Worm (Caenorhabditis elegans) whole organism, young adult: Measurements from ENCODE around the gene acr-25.

Experiments
- B0035.1 ChIP-seq: sonication (generic microtip); optimal IDR thresholded peaks from 2 replicates; lab custom pipeline; 2016; ENCODE audit warnings: missing genetic modification characterization, mild to moderate bottlenecking, missing compliant biosample characterization, missing genotype, missing genetic modification reagents
- B0261.1 ChIP-seq: sonication (generic microtip); optimal IDR thresholded peaks from 2 replicates; lab custom pipeline; 2016; ENCODE audit warnings: mild to moderate bottlenecking, missing genetic modification characterization, moderate library complexity, missing compliant biosample characterization
- C17E4.6 ChIP-seq: fragments of 200-800 bp; sonication (Bioruptor generic); IDR thresholded peaks from 2 replicates; pipeline ENCODE4 v1.3.6; 2022; ENCODE audit warnings: missing genetic modification reagents, missing genetic modification characterization, missing compliant biosample characterization
- F22D6.2 ChIP-seq: sonication (generic microtip); optimal IDR thresholded peaks from 2 replicates; lab custom pipeline; 2016; ENCODE audit warnings: mild to moderate bottlenecking, missing genetic modification characterization, missing compliant biosample characterization
- F39B2.1 ChIP-seq: fragments of 200-800 bp; sonication (Bioruptor generic); IDR thresholded peaks from 2 replicates; pipeline ENCODE4 v1.3.6; 2022; ENCODE audit warnings: missing genetic modification reagents, missing genetic modification characterization, missing compliant biosample characterization
- F55B11.4 ChIP-seq: sonication (generic microtip); optimal IDR thresholded peaks from 2 replicates; lab custom pipeline; 2016; ENCODE audit warnings: missing compliant biosample characterization, missing genetic modification characterization, borderline replicate concordance; ENCODE audit not compliant: insufficient read depth
- F57A8.1 ChIP-seq: fragments of 200-800 bp; sonication (Bioruptor generic); optimal IDR thresholded peaks from 2 replicates; lab custom pipeline; 2018; ENCODE audit warnings: mild to moderate bottlenecking, missing genetic modification characterization, moderate library complexity, missing compliant biosample characterization
- K11D2.4 ChIP-seq: fragments of 200-800 bp; sonication (Bioruptor generic); IDR thresholded peaks from 2 replicates; pipeline ENCODE4 v1.3.6; 2022; ENCODE audit warnings: missing genetic modification reagents, missing genetic modification characterization, missing compliant biosample characterization
- K12H6.12 ChIP-seq: fragments of 200-800 bp; sonication (Bioruptor generic); optimal IDR thresholded peaks from 2 replicates; lab custom pipeline; 2018; ENCODE audit warnings: mild to moderate bottlenecking, missing genetic modification characterization, missing compliant biosample characterization
- aptf-2 ChIP-seq: fragments of 200-800 bp; sonication (Bioruptor generic); conservative IDR thresholded peaks from 2 replicates; pipeline ENCODE4 v1.3.6; 2022; ENCODE audit warnings: missing genetic modification reagents, missing genetic modification characterization, missing compliant biosample characterization
- attf-5 ChIP-seq: fragments of 200-800 bp; sonication (Bioruptor generic); optimal IDR thresholded peaks from 2 replicates; lab custom pipeline; 2018; ENCODE audit warnings: mild to moderate bottlenecking, missing genetic modification characterization, missing compliant biosample characterization
- attf-6 ChIP-seq: fragments of 200-800 bp; sonication (Bioruptor generic); IDR thresholded peaks from 2 replicates; pipeline ENCODE4 v1.3.6; 2022; ENCODE audit warnings: missing genetic modification reagents, missing genetic modification characterization, missing compliant biosample characterization
- bed-2 ChIP-seq: fragments of 200-800 bp; sonication (Bioruptor generic); IDR thresholded peaks from 2 replicates; pipeline ENCODE4 v1.3.6; 2022; ENCODE audit warnings: missing genetic modification reagents, missing genetic modification characterization, missing compliant biosample characterization
- ccch-3 ChIP-seq: fragments of 200-800 bp; sonication (Bioruptor generic); optimal IDR thresholded peaks from 2 replicates; lab custom pipeline; 2018; ENCODE audit warnings: mild to moderate bottlenecking, missing genetic modification characterization, missing compliant biosample characterization
- cebp-2 ChIP-seq: fragments of 200-800 bp; sonication (Bioruptor generic); IDR thresholded peaks from 2 replicates; pipeline ENCODE4 v1.3.6; 2022; ENCODE audit warnings: missing genetic modification characterization, missing compliant biosample characterization
- ceh-58 ChIP-seq: fragments of 200-800 bp; sonication (Bioruptor generic); IDR thresholded peaks from 2 replicates; pipeline ENCODE4 v1.3.6; 2022; ENCODE audit warnings: missing genetic modification characterization, missing compliant biosample characterization
- ceh-79 ChIP-seq: sonication (generic microtip); optimal IDR thresholded peaks from 2 replicates; lab custom pipeline; 2017; ENCODE audit warnings: mild to moderate bottlenecking, missing genetic modification characterization, missing compliant biosample characterization
- ceh-91 ChIP-seq: fragments of 200-800 bp; sonication (Bioruptor generic); IDR thresholded peaks from 2 replicates; pipeline ENCODE4 v1.3.6; 2022; ENCODE audit warnings: missing genetic modification reagents, missing genetic modification characterization, missing compliant biosample characterization
- chd-7 ChIP-seq: sonication (generic microtip); optimal IDR thresholded peaks from 2 replicates; lab custom pipeline; 2016; ENCODE audit warnings: mild to moderate bottlenecking, missing genetic modification characterization, moderate library complexity, missing compliant biosample characterization
- dpff-1 ChIP-seq: sonication (generic microtip); optimal IDR thresholded peaks from 2 replicates; lab custom pipeline; 2017; ENCODE audit warnings: mild to moderate bottlenecking, missing genetic modification characterization, missing compliant biosample characterization
- egl-18 ChIP-seq: fragments of 200-800 bp; sonication (Bioruptor generic); IDR thresholded peaks from 2 replicates; pipeline ENCODE4 v1.3.6; 2022; ENCODE audit warnings: missing genetic modification reagents, missing genetic modification characterization, missing compliant biosample characterization
- ekl-4 ChIP-seq: fragments of 200-800 bp; sonication (Bioruptor generic); IDR thresholded peaks from 2 replicates; pipeline ENCODE4 v1.3.6; 2022; ENCODE audit warnings: missing genetic modification reagents, missing genetic modification characterization, missing compliant biosample characterization
- fkh-3 ChIP-seq: sonication (generic microtip); optimal IDR thresholded peaks from 2 replicates; lab custom pipeline; 2016; ENCODE audit warnings: mild to moderate bottlenecking, missing genetic modification characterization, missing compliant biosample characterization
- hmg-1.2 ChIP-seq: fragments of 200-800 bp; sonication (Bioruptor generic); IDR thresholded peaks from 2 replicates; pipeline ENCODE4 v1.3.6; 2022; ENCODE audit warnings: missing genetic modification reagents, missing genetic modification characterization, missing compliant biosample characterization
- hmg-20 ChIP-seq: fragments of 200-800 bp; sonication (Bioruptor generic); IDR thresholded peaks from 2 replicates; pipeline ENCODE4 v1.3.6; 2022; ENCODE audit warnings: missing genetic modification reagents, missing genetic modification characterization, missing compliant biosample characterization
- hrde-1 ChIP-seq: sonication (generic microtip); optimal IDR thresholded peaks from 2 replicates; lab custom pipeline; 2016; ENCODE audit warnings: missing genetic modification characterization, mild to moderate bottlenecking, missing compliant biosample characterization, moderate library complexity, missing genotype, missing genetic modification reagents, borderline replicate concordance
- hsf-1 ChIP-seq: fragments of 200-800 bp; sonication (Bioruptor generic); IDR thresholded peaks from 2 replicates; pipeline ENCODE4 v1.3.6; 2022; ENCODE audit warnings: missing genetic modification reagents, missing genetic modification characterization, missing compliant biosample characterization
- lin-35 ChIP-seq, 3 experiments: fragments of 150-350 bp in 2 of 3; sonication (generic microtip) in 1 of 3; optimal IDR thresholded peaks; 2 replicates each; lab custom pipeline; 2014 to 2018; ENCODE audit warnings: missing biosample characterization in 3 of 3, missing genetic modification characterization in 3 of 3, missing genetic modification reagents in 3 of 3
- lin-54 ChIP-seq: fragments of 200-800 bp; sonication (Bioruptor generic); optimal IDR thresholded peaks from 2 replicates; lab custom pipeline; 2018; ENCODE audit warnings: mild to moderate bottlenecking, missing genetic modification characterization, missing compliant biosample characterization
- lir-1 ChIP-seq: fragments of 200-800 bp; sonication (Bioruptor generic); conservative IDR thresholded peaks from 2 replicates; pipeline ENCODE4 v1.3.6; 2022; ENCODE audit warnings: missing genetic modification reagents, missing genetic modification characterization, missing compliant biosample characterization
- lsl-1 ChIP-seq: fragments of 200-800 bp; sonication (Bioruptor generic); optimal IDR thresholded peaks from 2 replicates; lab custom pipeline; 2018; ENCODE audit warnings: mild to moderate bottlenecking, missing genetic modification characterization, moderate library complexity, missing compliant biosample characterization
- madf-6 ChIP-seq: fragments of 200-800 bp; sonication (Bioruptor generic); IDR thresholded peaks from 2 replicates; pipeline ENCODE4 v1.3.6; 2022; ENCODE audit warnings: missing genetic modification reagents, missing genetic modification characterization, missing compliant biosample characterization
- mel-28 ChIP-seq: sonication (generic microtip); optimal IDR thresholded peaks from 2 replicates; lab custom pipeline; 2016; ENCODE audit warnings: borderline replicate concordance, mild to moderate bottlenecking, missing genetic modification characterization, missing compliant biosample characterization
- mxl-1 ChIP-seq: sonication (generic microtip); optimal IDR thresholded peaks from 2 replicates; lab custom pipeline; 2016; ENCODE audit warnings: missing genetic modification characterization, missing compliant biosample characterization
- nfya-1 ChIP-seq: sonication (generic microtip); optimal IDR thresholded peaks from 2 replicates; lab custom pipeline; 2017; ENCODE audit warnings: antibody characterized with exemption, missing compliant biosample characterization, missing genetic modification characterization, borderline replicate concordance; ENCODE audit not compliant: insufficient read depth
- nfyb-1 ChIP-seq: fragments of 200-800 bp; sonication (Bioruptor generic); IDR thresholded peaks from 2 replicates; pipeline ENCODE4 v1.3.6; 2022; ENCODE audit warnings: missing genetic modification reagents, missing genetic modification characterization, missing compliant biosample characterization
- pha-4 ChIP-seq: fragments of 150-350 bp; sonication (generic microtip); optimal IDR thresholded peaks from 2 replicates; lab custom pipeline; 2014; ENCODE audit warnings: missing biosample characterization, missing genetic modification reagents, missing genetic modification characterization
- rec-8 ChIP-seq, 2 experiments: sonication (generic microtip); optimal IDR thresholded peaks; 2 replicates each; lab custom pipeline; 2016; ENCODE audit warnings: mild to moderate bottlenecking in 2 of 2, missing genetic modification characterization in 2 of 2, missing genetic modification reagents in 2 of 2, missing genotype in 2 of 2, missing biosample characterization in 1 of 2, missing compliant biosample characterization in 1 of 2, moderate library complexity in 1 of 2
- sdz-38 ChIP-seq: sonication (generic microtip); optimal IDR thresholded peaks from 2 replicates; lab custom pipeline; 2016; ENCODE audit warnings: missing genotype, missing genetic modification characterization, missing compliant biosample characterization
- sea-2 ChIP-seq: fragments of 200-800 bp; sonication (Bioruptor generic); IDR thresholded peaks from 2 replicates; pipeline ENCODE4 v1.3.6; 2022; ENCODE audit warnings: missing genetic modification characterization, missing compliant biosample characterization
- snpc-1.1 ChIP-seq: sonication (generic microtip); optimal IDR thresholded peaks from 2 replicates; lab custom pipeline; 2017; ENCODE audit warnings: missing genetic modification characterization, mild to moderate bottlenecking, missing compliant biosample characterization, antibody characterized with exemption, moderate library complexity, missing genotype, missing genetic modification reagents; ENCODE audit not compliant: insufficient read depth
- somi-1 ChIP-seq: fragments of 200-800 bp; sonication (Bioruptor generic); optimal IDR thresholded peaks from 2 replicates; lab custom pipeline; 2018; ENCODE audit warnings: mild to moderate bottlenecking, missing genetic modification characterization, missing compliant biosample characterization
- tbp1 ChIP-seq: fragments of 200-800 bp; sonication (Bioruptor generic); optimal IDR thresholded peaks from 2 replicates; lab custom pipeline; 2018; ENCODE audit warnings: mild to moderate bottlenecking, missing genetic modification characterization, missing compliant biosample characterization
- xnd-1 ChIP-seq: sonication (generic microtip); optimal IDR thresholded peaks from 2 replicates; lab custom pipeline; 2016; ENCODE audit warnings: missing genotype, missing genetic modification reagents, missing genetic modification characterization, missing compliant biosample characterization
- zfh-2 ChIP-seq: fragments of 200-800 bp; sonication (Bioruptor generic); conservative IDR thresholded peaks from 2 replicates; pipeline ENCODE4 v1.3.6; 2022; ENCODE audit warnings: missing genetic modification reagents, missing genetic modification characterization, missing compliant biosample characterization
- ztf-18 ChIP-seq: sonication (generic microtip); optimal IDR thresholded peaks from 2 replicates; lab custom pipeline; 2016; ENCODE audit warnings: missing genotype, mild to moderate bottlenecking, missing genetic modification characterization, missing compliant biosample characterization
- ztf-25 ChIP-seq: fragments of 200-800 bp; sonication (Bioruptor generic); IDR thresholded peaks from 2 replicates; pipeline ENCODE4 v1.3.6; 2022; ENCODE audit warnings: missing genetic modification reagents, missing genetic modification characterization, missing compliant biosample characterization
- ztf-6 ChIP-seq: fragments of 200-800 bp; sonication (Bioruptor generic); IDR thresholded peaks from 2 replicates; pipeline ENCODE4 v1.3.6; 2022; ENCODE audit warnings: missing genetic modification reagents, missing genetic modification characterization, missing compliant biosample characterization

acr-25 gene

DNA sequence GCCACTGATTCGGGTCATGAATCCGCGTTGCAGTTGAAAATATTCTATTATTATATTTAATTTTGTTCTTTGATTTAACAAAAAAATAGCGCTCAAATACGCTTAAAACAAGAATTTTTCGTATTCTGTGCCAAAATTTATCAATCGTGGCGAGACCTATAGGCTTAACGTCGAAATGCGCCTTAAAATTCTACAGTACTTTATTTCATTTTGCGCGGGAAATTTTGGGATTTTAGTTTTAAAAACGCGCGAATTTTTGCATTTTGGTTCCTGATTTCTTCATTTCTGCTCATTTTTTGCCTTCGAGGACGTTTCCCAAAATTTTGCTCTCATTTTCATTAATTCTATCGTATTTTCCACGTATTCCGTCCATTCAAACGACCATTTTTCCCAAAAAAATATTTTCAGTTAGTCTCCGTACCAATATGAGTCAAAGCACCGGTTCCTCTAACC, 42.9 kb upstream of the acr-25 start, which contains the start of gene puf-11 (continued):
- no peak for TF ChIP-seq cebp-2 (GFP tag; lab: Robert Waterston, UW)
- peak; percentile 96 for TF ChIP-seq ceh-91 (GFP tag; lab: Robert Waterston, UW)
- no peak for TF ChIP-seq B0035.1
- peak; percentile 84 for TF ChIP-seq lin-54 (GFP tag; lab: Kevin White, UChicago)
- TF ChIP-seq B0261.1 (tag; lab: Kevin White, UChicago) = no peak
- TF ChIP-seq tbp1 (GFP tag; lab: Kevin White, UChicago) = peak; percentile 67
- peak; percentile 84 for TF ChIP-seq ekl-4 (GFP tag; lab: Robert Waterston, UW)
- TF ChIP-seq hrde-1 = peak; percentile 86
- TF ChIP-seq K12H6.12 (tag; lab: Kevin White, UChicago) = no peak
- TF ChIP-seq F22D6.2 (tag; lab: Kevin White, UChicago) = no peak
- no peak for TF ChIP-seq attf-5 (GFP tag; lab: Kevin White, UChicago)
- TF ChIP-seq F39B2.1 (GFP tag; lab: Robert Waterston, UW) = no peak
- no peak for TF ChIP-seq ztf-6 (GFP tag; lab: Robert Waterston, UW)
- no peak for TF ChIP-seq nfya-1 (tag; lab: Kevin White, UChicago)
- TF ChIP-seq zfh-2 (GFP tag; lab: Robert Waterston, UW) = no peak
- peak; percentile 83 for TF ChIP-seq hsf-1 (GFP tag; lab: Robert Waterston, UW)
- no peak for TF ChIP-seq F55B11.4
- no peak for TF ChIP-seq somi-1 (GFP tag; lab: Kevin White, UChicago)
- TF ChIP-seq ztf-18 (tag; lab: Kevin White, UChicago) = no peak
- peak; percentile 64 for TF ChIP-seq C17E4.6
- no peak for TF ChIP-seq lir-1
- TF ChIP-seq fkh-3 (tag; lab: Kevin White, UChicago) = no peak
- no peak for TF ChIP-seq egl-18 (GFP tag; lab: Robert Waterston, UW)
- TF ChIP-seq ceh-79 (tag; lab: Kevin White, UChicago) = no peak
- TF ChIP-seq attf-6 (GFP tag; lab: Robert Waterston, UW) = peak; percentile 79; the same call in 1 of the 2 replicates
- TF ChIP-seq F57A8.1 (GFP tag; lab: Kevin White, UChicago) = no peak
- TF ChIP-seq lin-35 (GFP tag; optimal IDR thresholded peaks at IDR 0.05; lab: Kevin White, UChicago) = peak in 1 of 3 experiments; percentile 48
- TF ChIP-seq ztf-25 (GFP tag; lab: Robert Waterston, UW) = no peak
- TF ChIP-seq K11D2.4 (GFP tag; lab: Robert Waterston, UW) = no peak
- TF ChIP-seq snpc-1.1 (tag; lab: Kevin White, UChicago) = peak; percentile 68
- TF ChIP-seq aptf-2 (GFP tag; lab: Robert Waterston, UW) = no peak
- no peak for TF ChIP-seq sdz-38 (tag; lab: Kevin White, UChicago)
- no peak for TF ChIP-seq mel-28 (tag; lab: Kevin White, UChicago)
- TF ChIP-seq pha-4 (tag; lab: Kevin White, UChicago) = no peak
- no peak for TF ChIP-seq hmg-20 (GFP tag; lab: Robert Waterston, UW)
- no peak for TF ChIP-seq sea-2 (GFP tag; lab: Robert Waterston, UW)
- TF ChIP-seq nfyb-1 (GFP tag; lab: Robert Waterston, UW) = no peak
- no peak for TF ChIP-seq chd-7 (tag; lab: Kevin White, UChicago)
- peak; percentile 98 for TF ChIP-seq lsl-1 (GFP tag; lab: Kevin White, UChicago)
- TF ChIP-seq mxl-1 (tag; lab: Kevin White, UChicago) = no peak
- peak; percentile 98 for TF ChIP-seq madf-6
- TF ChIP-seq bed-2 (GFP tag; lab: Robert Waterston, UW) = no peak
- TF ChIP-seq rec-8 (tag; optimal IDR thresholded peaks at IDR 0.05; lab: Kevin White, UChicago) = peak in 1 of 2 experiments; percentile 40
- TF ChIP-seq ceh-58 (GFP tag; lab: Robert Waterston, UW) = no peak
- TF ChIP-seq ccch-3 = no peak
- peak; percentile 67 for TF ChIP-seq hmg-1.2 (GFP tag; lab: Robert Waterston, UW)
- TF ChIP-seq dpff-1 (tag; lab: Kevin White, UChicago) = no peak
- TF ChIP-seq xnd-1 (tag; lab: Kevin White, UChicago) = peak; percentile 99
